Worm (Caenorhabditis elegans): ENCODE results near the gene gst-11.

Gene gst-11

ce11 chrX:3610442-3610841 is 23.1 kb downstream of the gst-11 start:
- TF ChIP-seq akir-1 (GFP tag; optimal IDR thresholded peaks at IDR 0.05) (no peak), F23B12.7 (tag; optimal IDR thresholded peaks at IDR 0.05; ENCODE audit: insufficient read depth) (no peak), lsy-27 (tag; optimal IDR thresholded peaks at IDR 0.05; ENCODE audit: borderline replicate concordance, insufficient read depth) (no peak), dpff-1 (tag; optimal IDR thresholded peaks at IDR 0.05) (no peak), rpc-1 (optimal IDR thresholded peaks at IDR 0.05) (no peak), rpc-1 (tag; optimal IDR thresholded peaks at IDR 0.05) (no peak), C06A6.2 (GFP tag; conservative IDR thresholded peaks at IDR 0.05) (no peak), ceh-100 (GFP tag; IDR thresholded peaks at IDR 0.05) (no peak), bed-1 (GFP tag; IDR thresholded peaks at IDR 0.05) (no peak), D2030.7 (GFP tag; IDR thresholded peaks at IDR 0.05) (no peak), K12H6.12 (tag; optimal IDR thresholded peaks at IDR 0.05) (no peak), B0261.1 (tag; optimal IDR thresholded peaks at IDR 0.05) (no peak), ceh-79 (tag; optimal IDR thresholded peaks at IDR 0.05) (no peak), mes-4 (tag; optimal IDR thresholded peaks at IDR 0.05) (no peak), Y79H2A.3 (GFP tag; conservative IDR thresholded peaks at IDR 0.05) (no peak), madf-8 (GFP tag; conservative IDR thresholded peaks at IDR 0.05) (no peak), unc-130 (GFP tag; optimal IDR thresholded peaks at IDR 0.05) (no peak), nhr-80 (tag; optimal IDR thresholded peaks at IDR 0.05) (no peak)

ce11 chrX:3605727-3606126 is 27.8 kb downstream of the gst-11 start, which contains the start of gene C18B2.4:
C18B2.4 (minus strand) TSS chrX:3605741.
- TF ChIP-seq ztf-28 (GFP tag; IDR thresholded peaks at IDR 0.05) (no peak), snpc-4 (GFP tag; optimal IDR thresholded peaks at IDR 0.05) (peak; percentile 21), snpc-4 (tag; optimal IDR thresholded peaks at IDR 0.05) (peak in 2 of 4 experiments; percentile 23 to 65), chd-7 (tag; optimal IDR thresholded peaks at IDR 0.05) (peak; percentile 30), ekl-4 (GFP tag; IDR thresholded peaks at IDR 0.05) (no peak; the same call in 1 of the 2 replicates), dox-1 (GFP tag; IDR thresholded peaks at IDR 0.05) (peak; percentile 89), nfyb-1 (GFP tag; IDR thresholded peaks at IDR 0.05) (peak; percentile 57; the same call in 1 of the 2 replicates), F57C9.4 (tag; optimal IDR thresholded peaks at IDR 0.05) (no peak), him-1 (tag; optimal IDR thresholded peaks at IDR 0.05) (no peak), let-607 (tag; optimal IDR thresholded peaks at IDR 0.05) (peak; percentile 53 to 56), lin-40 (tag; optimal IDR thresholded peaks at IDR 0.05) (peak; percentile 44), rpc-1 (optimal IDR thresholded peaks at IDR 0.05) (no peak), rpc-1 (tag; optimal IDR thresholded peaks at IDR 0.05) (no peak), F10E7.11 (tag; optimal IDR thresholded peaks at IDR 0.05) (no peak), ama-1 (optimal IDR thresholded peaks at IDR 0.05) (no peak), ama-1 (GFP tag; optimal IDR thresholded peaks at IDR 0.05) (no peak), hlh-12 (tag; optimal IDR thresholded peaks at IDR 0.05) (no peak), zfh-2 (GFP tag; conservative IDR thresholded peaks at IDR 0.05) (peak; percentile 90), madf-10 (tag; optimal IDR thresholded peaks at IDR 0.05) (peak; percentile 10), lir-1 (GFP tag; conservative IDR thresholded peaks at IDR 0.05) (0 out of 2 replicates have a peak, but pooled peaks have one; percentile 27), attf-3 (GFP tag; conservative IDR thresholded peaks at IDR 0.05) (no peak), aptf-3 (GFP tag; IDR thresholded peaks at IDR 0.05) (no peak), akir-1 (GFP tag; optimal IDR thresholded peaks at IDR 0.05) (no peak), D2030.7 (GFP tag; IDR thresholded peaks at IDR 0.05) (no peak), K11D2.4 (GFP tag; IDR thresholded peaks at IDR 0.05) (peak; percentile 41; the same call in 1 of the 2 replicates), lin-54 (GFP tag; optimal IDR thresholded peaks at IDR 0.05) (peak; percentile 27), B0019.2 (GFP tag; conservative IDR thresholded peaks at IDR 0.05) (no peak), tbp1 (GFP tag; optimal IDR thresholded peaks at IDR 0.05) (peak; percentile 42), nfya-1 (tag; optimal IDR thresholded peaks at IDR 0.05; ENCODE audit: borderline replicate concordance, insufficient read depth) (no peak), gei-17 (GFP tag; optimal IDR thresholded peaks at IDR 0.05) (no peak), lag-1 (GFP tag; IDR thresholded peaks at IDR 0.05) (no peak), rcor-1 (GFP tag; IDR thresholded peaks at IDR 0.05) (no peak), somi-1 (GFP tag; optimal IDR thresholded peaks at IDR 0.05) (no peak), B0035.1 (tag; optimal IDR thresholded peaks at IDR 0.05) (no peak), atf-7 (tag; optimal IDR thresholded peaks at IDR 0.05) (peak; percentile 44)
